Worm (Caenorhabditis elegans) whole organism, L2 larva: ENCODE data around the gene srt-34.

ENCODE experiments used
- blmp-1 ChIP-seq: sonication (generic microtip); optimal IDR thresholded peaks from 2 replicates; lab custom pipeline; 2017; ENCODE audit warnings: missing genetic modification characterization, mild to moderate bottlenecking, missing compliant biosample characterization, antibody characterized with exemption, moderate library complexity; ENCODE audit not compliant: insufficient read depth
- dmd-4 ChIP-seq: sonication (generic microtip); optimal IDR thresholded peaks from 2 replicates; lab custom pipeline; 2017; ENCODE audit warnings: missing biosample characterization, missing genetic modification characterization
- elt-3 ChIP-seq: sonication (generic microtip); optimal IDR thresholded peaks from 2 replicates; lab custom pipeline; 2017; ENCODE audit warnings: missing biosample characterization, missing genetic modification characterization
- fos-1 ChIP-seq: fragments of 150-350 bp; optimal IDR thresholded peaks from 2 replicates; lab custom pipeline; 2014; ENCODE audit warnings: missing biosample characterization, missing genetic modification characterization
- mab-5 ChIP-seq: fragments of 150-350 bp; optimal IDR thresholded peaks from 2 replicates; lab custom pipeline; 2014; ENCODE audit warnings: missing biosample characterization, missing genetic modification characterization
- nhr-21 ChIP-seq: fragments of 150-350 bp; optimal IDR thresholded peaks from 2 replicates; lab custom pipeline; 2014; ENCODE audit warnings: missing biosample characterization, missing genetic modification characterization
- nhr-237 ChIP-seq: fragments of 150-350 bp; optimal IDR thresholded peaks from 2 replicates; lab custom pipeline; 2014; ENCODE audit warnings: missing biosample characterization, missing genetic modification characterization
- nhr-77 ChIP-seq: fragments of 150-350 bp; optimal IDR thresholded peaks from 2 replicates; lab custom pipeline; 2014; ENCODE audit warnings: missing biosample characterization, missing genetic modification characterization
- skn-1 ChIP-seq: sonication (generic microtip); optimal IDR thresholded peaks from 2 replicates; lab custom pipeline; 2017; ENCODE audit warnings: missing biosample characterization, missing genetic modification characterization
- unc-39 ChIP-seq: fragments of 150-350 bp; optimal IDR thresholded peaks from 2 replicates; lab custom pipeline; 2014; ENCODE audit warnings: missing biosample characterization, missing genetic modification characterization
- unc-55 ChIP-seq: fragments of 150-350 bp; sonication (generic microtip); optimal IDR thresholded peaks from 3 replicates; lab custom pipeline; 2014; ENCODE audit warnings: missing biosample characterization, missing genetic modification reagents, missing genetic modification characterization
- unc-62 ChIP-seq: fragments of 150-350 bp; optimal IDR thresholded peaks from 2 replicates; lab custom pipeline; 2014; ENCODE audit warnings: missing biosample characterization, missing genetic modification reagents, missing genetic modification characterization
- ztf-1 ChIP-seq: fragments of 200-800 bp; sonication (Bioruptor generic); conservative IDR thresholded peaks from 2 replicates; pipeline ENCODE4 v1.3.6; 2022; ENCODE audit warnings: missing genetic modification characterization, missing compliant biosample characterization
- ztf-11 ChIP-seq: sonication (generic microtip); optimal IDR thresholded peaks from 2 replicates; lab custom pipeline; 2017; ENCODE audit warnings: missing biosample characterization, missing genetic modification characterization

- TF ChIP-seq unc-39 = no peak
- no peak for TF ChIP-seq fos-1 (tag; lab: Kevin White, UChicago)
- no peak for TF ChIP-seq ztf-1
- TF ChIP-seq unc-55 (GFP tag; lab: Kevin White, UChicago) = no peak
- no peak for TF ChIP-seq nhr-237
- no peak for TF ChIP-seq elt-3 (tag; lab: Kevin White, UChicago)
- no peak for TF ChIP-seq ztf-11 (tag; lab: Kevin White, UChicago)
- no peak for TF ChIP-seq blmp-1 (tag; lab: Kevin White, UChicago)
- TF ChIP-seq skn-1 (tag; lab: Kevin White, UChicago) = no peak
- TF ChIP-seq dmd-4 (tag; lab: Kevin White, UChicago) = no peak
- TF ChIP-seq nhr-77 (tag; lab: Kevin White, UChicago) = no peak
- no peak for TF ChIP-seq unc-62
- no peak for TF ChIP-seq nhr-21 (tag; lab: Kevin White, UChicago)
- TF ChIP-seq mab-5 = no peak
These were observed 22.0 kb downstream of the srt-34 start, which contains the start of gene F54E2.2 for ce11 chrV:2795998-2796397.
